Worm (Caenorhabditis elegans) whole organism, L2 larva: Measurements from ENCODE around the gene max-2.

Source experiments
- blmp-1 ChIP-seq: sonication (generic microtip); optimal IDR thresholded peaks from 2 replicates; lab custom pipeline; 2017; ENCODE audit warnings: missing genetic modification characterization, mild to moderate bottlenecking, missing compliant biosample characterization, antibody characterized with exemption, moderate library complexity; ENCODE audit not compliant: insufficient read depth
- mab-5 ChIP-seq: fragments of 150-350 bp; optimal IDR thresholded peaks from 2 replicates; lab custom pipeline; 2014; ENCODE audit warnings: missing biosample characterization, missing genetic modification characterization
- nhr-10 ChIP-seq: sonication (generic microtip); optimal IDR thresholded peaks from 2 replicates; lab custom pipeline; 2017; ENCODE audit warnings: missing biosample characterization, missing genetic modification characterization
- nhr-12 ChIP-seq: fragments of 150-350 bp; optimal IDR thresholded peaks from 2 replicates; lab custom pipeline; 2014; ENCODE audit warnings: missing biosample characterization, missing genetic modification characterization
- nhr-25 ChIP-seq: fragments of 150-350 bp; sonication (generic microtip); optimal IDR thresholded peaks from 3 replicates; lab custom pipeline; 2014; ENCODE audit warnings: missing biosample characterization, missing genetic modification characterization
- unc-62 ChIP-seq: fragments of 150-350 bp; optimal IDR thresholded peaks from 2 replicates; lab custom pipeline; 2014; ENCODE audit warnings: missing biosample characterization, missing genetic modification reagents, missing genetic modification characterization

DNA sequence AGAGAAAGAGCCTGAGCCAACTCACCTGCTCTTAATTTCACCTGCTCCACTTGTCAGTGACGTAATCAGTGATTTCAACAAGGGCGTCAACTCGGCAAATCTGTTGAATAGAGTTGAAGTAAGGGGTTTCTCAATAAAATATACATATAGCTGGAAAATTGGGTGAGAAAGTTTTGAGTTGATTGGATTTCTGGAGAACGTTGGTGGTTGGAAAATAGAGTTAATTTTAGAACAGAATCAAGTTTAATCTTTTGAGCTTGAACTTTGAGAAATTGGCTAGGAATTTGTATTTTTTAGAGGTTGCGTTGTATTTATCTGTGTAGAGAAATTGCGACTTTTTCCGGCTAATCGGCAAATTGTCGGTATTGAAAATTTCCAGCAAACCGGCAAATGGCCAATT lies 56.0 kb downstream of the max-2 start, which contains the start of gene Y38F1A.4:
- no peak for TF ChIP-seq unc-62 (GFP tag; lab: Kevin White, UChicago)
- no peak for TF ChIP-seq nhr-10 (tag; lab: Kevin White, UChicago)
- TF ChIP-seq nhr-25 (tag; lab: Kevin White, UChicago): no peak
- TF ChIP-seq blmp-1 (tag; lab: Kevin White, UChicago): no peak
- TF ChIP-seq mab-5 (tag; lab: Kevin White, UChicago): no peak
- no peak for TF ChIP-seq nhr-12 (tag; lab: Kevin White, UChicago)
